Fruit fly (Drosophila melanogaster) whole organism, embryonic: ENCODE data around the gene CG10214.

Experiments
- C15 ChIP-seq: fragments of 200-800 bp; sonication (Bioruptor generic); IDR thresholded peaks from 3 replicates; pipeline ENCODE4 v1.3.6; 2022; ENCODE audit warnings: missing biosample characterization, missing genetic modification characterization
- CG11456 ChIP-seq: fragments of 200-800 bp; sonication (Bioruptor generic); IDR thresholded peaks from 3 replicates; pipeline ENCODE4 v1.3.6; 2022; ENCODE audit warnings: missing biosample characterization, missing genetic modification characterization
- CG6254 ChIP-seq: fragments of 200-800 bp; sonication (Bioruptor generic); optimal IDR thresholded peaks from 3 replicates; lab custom pipeline; 2017; ENCODE audit warnings: mild to moderate bottlenecking, missing biosample characterization, missing genetic modification reagents, missing genetic modification characterization
- CG9817 ChIP-seq: fragments of 200-800 bp; sonication (Bioruptor generic); optimal IDR thresholded peaks from 2 replicates; lab custom pipeline; 2018; ENCODE audit warnings: missing biosample characterization, mild to moderate bottlenecking, missing genetic modification characterization, moderate library complexity
- sc ChIP-seq, 3 experiments: fragments of >200 bp in 2 of 3; fragments of 200-800 bp in 1 of 3; sonication (Bioruptor generic) in 1 of 3; optimal IDR thresholded peaks; 2 replicates in 2 of 3; 3 replicates in 1 of 3; lab custom pipeline; 2017; ENCODE audit warnings: mild to moderate bottlenecking in 1 of 3, missing biosample characterization in 1 of 3, missing genetic modification characterization in 1 of 3, missing genetic modification reagents in 1 of 3
- slou ChIP-seq: fragments of 200-800 bp; sonication (Bioruptor generic); optimal IDR thresholded peaks from 3 replicates; lab custom pipeline; 2016; ENCODE audit warnings: missing biosample characterization, missing genetic modification characterization

- TF ChIP-seq sc (optimal IDR thresholded peaks at IDR 0.05; lab: Kevin White, UChicago) (no peak), sc (GFP tag; optimal IDR thresholded peaks at IDR 0.05; lab: Kevin White, UChicago) (no peak), C15 (no peak), CG9817 (tag; lab: Kevin White, UChicago) (no peak), slou (no peak), CG6254 (GFP tag; lab: Kevin White, UChicago) (no peak), CG11456 (GFP tag; lab: Robert Waterston, UW) (no peak)
These were observed 26.3 kb downstream of the CG10214 start for dm6 chr3R:23740968-23741367.
